Worm (Caenorhabditis elegans) whole organism, L1 larva: ENCODE results near the gene txbp-3.

Experiments used
- Y116A8C.19 ChIP-seq: sonication (generic microtip); optimal IDR thresholded peaks from 2 replicates; lab custom pipeline; 2016; ENCODE audit warnings: missing compliant biosample characterization, missing genetic modification characterization, borderline replicate concordance
- ceh-82 ChIP-seq, 3 experiments: fragments of 150-350 bp in 1 of 3; sonication (generic microtip) in 2 of 3; optimal IDR thresholded peaks; 2 replicates each; lab custom pipeline; 2014 to 2017; ENCODE audit warnings: missing biosample characterization in 3 of 3, missing genetic modification characterization in 3 of 3
- efl-1 ChIP-seq, 4 experiments: fragments of 150-350 bp; optimal IDR thresholded peaks in 3 of 4; peaks in 1 of 4; 1 replicate in 1 of 4; 2 replicates in 3 of 4; lab custom pipeline; 2014; ENCODE audit warnings: missing biosample characterization in 2 of 4, missing genetic modification characterization in 2 of 4, missing genetic modification reagents in 2 of 4
- fos-1 ChIP-seq: fragments of 150-350 bp; optimal IDR thresholded peaks from 2 replicates; lab custom pipeline; 2014; ENCODE audit warnings: missing biosample characterization, missing genetic modification characterization
- grh-1 ChIP-seq: fragments of 200-800 bp; sonication (Bioruptor generic); IDR thresholded peaks from 2 replicates; pipeline ENCODE4 v1.3.6; 2022; ENCODE audit warnings: missing genetic modification reagents, missing genetic modification characterization, missing compliant biosample characterization
- lin-13 ChIP-seq: fragments of 150-350 bp; optimal IDR thresholded peaks from 2 replicates; lab custom pipeline; 2014; ENCODE audit warnings: missing biosample characterization, missing genetic modification reagents, missing genetic modification characterization
- lin-15B ChIP-seq: fragments of 150-350 bp; sonication (generic microtip); optimal IDR thresholded peaks from 3 replicates; lab custom pipeline; 2014; ENCODE audit warnings: missing biosample characterization, missing genetic modification characterization
- lin-39 ChIP-seq: fragments of 150-350 bp; optimal IDR thresholded peaks from 2 replicates; lab custom pipeline; 2014; ENCODE audit warnings: missing biosample characterization, missing genetic modification reagents, missing genetic modification characterization
- mep-1 ChIP-seq: fragments of 150-350 bp; optimal IDR thresholded peaks from 2 replicates; lab custom pipeline; 2014; ENCODE audit warnings: missing biosample characterization, missing genetic modification characterization
- nhr-77 ChIP-seq: fragments of 150-350 bp; optimal IDR thresholded peaks from 2 replicates; lab custom pipeline; 2014; ENCODE audit warnings: missing biosample characterization, missing genetic modification characterization
- nhr-85 ChIP-seq: sonication (generic microtip); peaks from one replicate; lab custom pipeline; 2016; ENCODE audit warnings: missing genetic modification characterization, inconsistent platforms, missing compliant biosample characterization
- pag-3 ChIP-seq: sonication (generic microtip); optimal IDR thresholded peaks from 2 replicates; lab custom pipeline; 2017; ENCODE audit warnings: missing genetic modification characterization, mild to moderate bottlenecking, missing compliant biosample characterization, antibody characterized with exemption, borderline replicate concordance; ENCODE audit not compliant: insufficient read depth
- unc-30 ChIP-seq: sonication (generic microtip); optimal IDR thresholded peaks from 2 replicates; lab custom pipeline; 2017; ENCODE audit warnings: missing biosample characterization, missing genetic modification characterization

- TF ChIP-seq nhr-85 (tag; lab: Kevin White, UChicago) (no peak), nhr-77 (tag; lab: Kevin White, UChicago) (no peak), lin-15B (tag; lab: Kevin White, UChicago) (no peak), Y116A8C.19 (tag; lab: Kevin White, UChicago) (no peak), grh-1 (no peak), efl-1 (optimal IDR thresholded peaks at IDR 0.05; lab: Kevin White, UChicago) (no peak), efl-1 (GFP tag; optimal IDR thresholded peaks at IDR 0.05 in 1 of 2; lab: Kevin White, UChicago) (no peak), fos-1 (no peak), pag-3 (tag; lab: Kevin White, UChicago) (no peak), lin-39 (tag; lab: Kevin White, UChicago) (no peak), mep-1 (tag; lab: Kevin White, UChicago) (no peak), unc-30 (tag; lab: Kevin White, UChicago) (no peak), lin-13 (no peak), ceh-82 (tag; optimal IDR thresholded peaks at IDR 0.05; lab: Kevin White, UChicago) (no peak)
Measured at ce11 chrIII:5026366-5026765, 20.9 kb downstream of the txbp-3 start.
